Worm (Caenorhabditis elegans) whole organism, young adult: ENCODE results near the gene gly-3.

Experiments used
- B0019.2 ChIP-seq: fragments of 200-800 bp; sonication (Bioruptor generic); conservative IDR thresholded peaks from 2 replicates; pipeline ENCODE4 v1.3.6; 2022; ENCODE audit warnings: missing genetic modification reagents, missing genetic modification characterization, missing compliant biosample characterization
- B0261.1 ChIP-seq: sonication (generic microtip); optimal IDR thresholded peaks from 2 replicates; lab custom pipeline; 2016; ENCODE audit warnings: mild to moderate bottlenecking, missing genetic modification characterization, moderate library complexity, missing compliant biosample characterization
- B0336.3 ChIP-seq: fragments of 200-800 bp; sonication (Bioruptor generic); IDR thresholded peaks from 2 replicates; pipeline ENCODE4 v1.3.6; 2022; ENCODE audit warnings: missing genetic modification characterization, missing compliant biosample characterization
- C06A6.2 ChIP-seq: fragments of 200-800 bp; sonication (Bioruptor generic); conservative IDR thresholded peaks from 2 replicates; pipeline ENCODE4 v1.3.6; 2022; ENCODE audit warnings: missing genetic modification characterization, missing compliant biosample characterization
- C17E4.6 ChIP-seq: fragments of 200-800 bp; sonication (Bioruptor generic); IDR thresholded peaks from 2 replicates; pipeline ENCODE4 v1.3.6; 2022; ENCODE audit warnings: missing genetic modification reagents, missing genetic modification characterization, missing compliant biosample characterization
- F22D6.2 ChIP-seq: sonication (generic microtip); optimal IDR thresholded peaks from 2 replicates; lab custom pipeline; 2016; ENCODE audit warnings: mild to moderate bottlenecking, missing genetic modification characterization, missing compliant biosample characterization
- F23B12.7 ChIP-seq: sonication (generic microtip); optimal IDR thresholded peaks from 2 replicates; lab custom pipeline; 2017; ENCODE audit warnings: missing genetic modification characterization, mild to moderate bottlenecking, missing compliant biosample characterization, antibody characterized with exemption, moderate library complexity; ENCODE audit not compliant: insufficient read depth
- F39B2.1 ChIP-seq: fragments of 200-800 bp; sonication (Bioruptor generic); IDR thresholded peaks from 2 replicates; pipeline ENCODE4 v1.3.6; 2022; ENCODE audit warnings: missing genetic modification reagents, missing genetic modification characterization, missing compliant biosample characterization
- F49E8.2 ChIP-seq: sonication (generic microtip); optimal IDR thresholded peaks from 3 replicates; lab custom pipeline; 2017; ENCODE audit warnings: missing genetic modification characterization, mild to moderate bottlenecking, missing compliant biosample characterization, antibody characterized with exemption, moderate library complexity; ENCODE audit not compliant: insufficient read depth
- K12H6.12 ChIP-seq: fragments of 200-800 bp; sonication (Bioruptor generic); optimal IDR thresholded peaks from 2 replicates; lab custom pipeline; 2018; ENCODE audit warnings: mild to moderate bottlenecking, missing genetic modification characterization, missing compliant biosample characterization
- T26A5.8 ChIP-seq: sonication (generic microtip); optimal IDR thresholded peaks from 2 replicates; lab custom pipeline; 2016; ENCODE audit warnings: missing genetic modification characterization, missing compliant biosample characterization
- Y56A3A.18 ChIP-seq: fragments of 200-800 bp; sonication (Bioruptor generic); IDR thresholded peaks from 2 replicates; pipeline ENCODE4 v1.3.6; 2022; ENCODE audit warnings: missing genetic modification reagents, missing genetic modification characterization, missing compliant biosample characterization
- Y67H2A.10 ChIP-seq: fragments of 200-800 bp; sonication (Bioruptor generic); conservative IDR thresholded peaks from 2 replicates; pipeline ENCODE4 v1.3.6; 2022; ENCODE audit warnings: missing genetic modification reagents, missing genetic modification characterization, missing compliant biosample characterization
- akir-1 ChIP-seq: fragments of 200-800 bp; sonication (Bioruptor generic); optimal IDR thresholded peaks from 2 replicates; lab custom pipeline; 2018; ENCODE audit warnings: mild to moderate bottlenecking, missing genetic modification characterization, moderate library complexity, missing compliant biosample characterization
- ama-1 ChIP-seq, 3 experiments: fragments of 150-350 bp in 1 of 3; sonication (generic microtip) in 2 of 3; optimal IDR thresholded peaks; 2 replicates each; lab custom pipeline; 2014 to 2018; ENCODE audit warnings: missing biosample characterization in 2 of 3, missing genetic modification characterization in 2 of 3, missing genetic modification reagents in 2 of 3
- attf-5 ChIP-seq: fragments of 200-800 bp; sonication (Bioruptor generic); optimal IDR thresholded peaks from 2 replicates; lab custom pipeline; 2018; ENCODE audit warnings: mild to moderate bottlenecking, missing genetic modification characterization, missing compliant biosample characterization
- ccch-3 ChIP-seq: fragments of 200-800 bp; sonication (Bioruptor generic); optimal IDR thresholded peaks from 2 replicates; lab custom pipeline; 2018; ENCODE audit warnings: mild to moderate bottlenecking, missing genetic modification characterization, missing compliant biosample characterization
- cebp-1 ChIP-seq, 2 experiments: fragments of 200-800 bp in 1 of 2; sonication (Bioruptor generic) in 1 of 2; sonication (generic microtip) in 1 of 2; IDR thresholded peaks in 1 of 2; optimal IDR thresholded peaks in 1 of 2; 2 replicates each; pipeline versions ENCODE4 v1.3.6 to Lab custom; 2017 to 2022; ENCODE audit warnings: missing compliant biosample characterization in 2 of 2, missing genetic modification characterization in 2 of 2, mild to moderate bottlenecking in 1 of 2, missing genetic modification reagents in 1 of 2, moderate library complexity in 1 of 2
- ceh-27 ChIP-seq: fragments of 200-800 bp; sonication (Bioruptor generic); optimal IDR thresholded peaks from 2 replicates; lab custom pipeline; 2018; ENCODE audit warnings: mild to moderate bottlenecking, missing genetic modification characterization, moderate library complexity, missing compliant biosample characterization
- ceh-58 ChIP-seq: fragments of 200-800 bp; sonication (Bioruptor generic); IDR thresholded peaks from 2 replicates; pipeline ENCODE4 v1.3.6; 2022; ENCODE audit warnings: missing genetic modification characterization, missing compliant biosample characterization
- ceh-79 ChIP-seq: sonication (generic microtip); optimal IDR thresholded peaks from 2 replicates; lab custom pipeline; 2017; ENCODE audit warnings: mild to moderate bottlenecking, missing genetic modification characterization, missing compliant biosample characterization
- ceh-91 ChIP-seq: fragments of 200-800 bp; sonication (Bioruptor generic); IDR thresholded peaks from 2 replicates; pipeline ENCODE4 v1.3.6; 2022; ENCODE audit warnings: missing genetic modification reagents, missing genetic modification characterization, missing compliant biosample characterization
- chd-7 ChIP-seq: sonication (generic microtip); optimal IDR thresholded peaks from 2 replicates; lab custom pipeline; 2016; ENCODE audit warnings: mild to moderate bottlenecking, missing genetic modification characterization, moderate library complexity, missing compliant biosample characterization
- dpl-1 ChIP-seq: fragments of 150-350 bp; optimal IDR thresholded peaks from 2 replicates; lab custom pipeline; 2014; ENCODE audit warnings: missing biosample characterization, missing genetic modification reagents, missing genetic modification characterization
- efl-1 ChIP-seq: fragments of 150-350 bp; optimal IDR thresholded peaks from 2 replicates; lab custom pipeline; 2014; ENCODE audit warnings: missing biosample characterization, missing genetic modification reagents, missing genetic modification characterization
- ets-4 ChIP-seq: fragments of 200-800 bp; sonication (Bioruptor generic); optimal IDR thresholded peaks from 2 replicates; lab custom pipeline; 2018; ENCODE audit warnings: mild to moderate bottlenecking, missing genetic modification characterization, missing compliant biosample characterization
- fkh-3 ChIP-seq: sonication (generic microtip); optimal IDR thresholded peaks from 2 replicates; lab custom pipeline; 2016; ENCODE audit warnings: mild to moderate bottlenecking, missing genetic modification characterization, missing compliant biosample characterization
- gei-17 ChIP-seq: fragments of 200-800 bp; sonication (Bioruptor generic); optimal IDR thresholded peaks from 2 replicates; lab custom pipeline; 2018; ENCODE audit warnings: mild to moderate bottlenecking, missing genetic modification characterization, missing compliant biosample characterization
- hlh-26 ChIP-seq: fragments of 200-800 bp; sonication (Bioruptor generic); conservative IDR thresholded peaks from 2 replicates; pipeline ENCODE4 v1.3.6; 2022; ENCODE audit warnings: missing genetic modification reagents, missing genetic modification characterization, missing compliant biosample characterization
- hmg-1.2 ChIP-seq: fragments of 200-800 bp; sonication (Bioruptor generic); IDR thresholded peaks from 2 replicates; pipeline ENCODE4 v1.3.6; 2022; ENCODE audit warnings: missing genetic modification reagents, missing genetic modification characterization, missing compliant biosample characterization
- hrde-1 ChIP-seq: sonication (generic microtip); optimal IDR thresholded peaks from 2 replicates; lab custom pipeline; 2016; ENCODE audit warnings: missing genetic modification characterization, mild to moderate bottlenecking, missing compliant biosample characterization, moderate library complexity, missing genotype, missing genetic modification reagents, borderline replicate concordance
- lin-26 ChIP-seq: fragments of 200-800 bp; sonication (Bioruptor generic); IDR thresholded peaks from 2 replicates; pipeline ENCODE4 v1.3.6; 2022; ENCODE audit warnings: missing genetic modification reagents, missing genetic modification characterization, missing compliant biosample characterization
- lir-1 ChIP-seq: fragments of 200-800 bp; sonication (Bioruptor generic); conservative IDR thresholded peaks from 2 replicates; pipeline ENCODE4 v1.3.6; 2022; ENCODE audit warnings: missing genetic modification reagents, missing genetic modification characterization, missing compliant biosample characterization
- lsy-27 ChIP-seq: sonication (generic microtip); optimal IDR thresholded peaks from 2 replicates; lab custom pipeline; 2017; ENCODE audit warnings: missing genetic modification characterization, mild to moderate bottlenecking, missing compliant biosample characterization, antibody characterized with exemption, missing genotype, borderline replicate concordance; ENCODE audit not compliant: insufficient read depth
- madf-3 ChIP-seq: fragments of 200-800 bp; sonication (Bioruptor generic); IDR thresholded peaks from 2 replicates; pipeline ENCODE4 v1.3.6; 2022; ENCODE audit warnings: missing genetic modification reagents, missing genetic modification characterization, missing compliant biosample characterization
- madf-6 ChIP-seq: fragments of 200-800 bp; sonication (Bioruptor generic); IDR thresholded peaks from 2 replicates; pipeline ENCODE4 v1.3.6; 2022; ENCODE audit warnings: missing genetic modification reagents, missing genetic modification characterization, missing compliant biosample characterization
- madf-8 ChIP-seq: fragments of 200-800 bp; sonication (Bioruptor generic); conservative IDR thresholded peaks from 2 replicates; pipeline ENCODE4 v1.3.6; 2022; ENCODE audit warnings: missing genetic modification reagents, missing genetic modification characterization, missing compliant biosample characterization
- nhr-90 ChIP-seq: sonication (generic microtip); optimal IDR thresholded peaks from 2 replicates; lab custom pipeline; 2016; ENCODE audit warnings: missing genotype, mild to moderate bottlenecking, missing genetic modification characterization, missing compliant biosample characterization
- rcor-1 ChIP-seq: fragments of 200-800 bp; sonication (Bioruptor generic); IDR thresholded peaks from 2 replicates; pipeline ENCODE4 v1.3.6; 2022; ENCODE audit warnings: missing genetic modification reagents, missing genetic modification characterization, missing compliant biosample characterization
- sea-2 ChIP-seq: fragments of 200-800 bp; sonication (Bioruptor generic); IDR thresholded peaks from 2 replicates; pipeline ENCODE4 v1.3.6; 2022; ENCODE audit warnings: missing genetic modification characterization, missing compliant biosample characterization
- snpc-1.3 ChIP-seq: sonication (generic microtip); optimal IDR thresholded peaks from 2 replicates; lab custom pipeline; 2017; ENCODE audit warnings: missing genetic modification characterization, mild to moderate bottlenecking, missing compliant biosample characterization, antibody characterized with exemption, moderate library complexity, missing genotype, missing genetic modification reagents; ENCODE audit not compliant: insufficient read depth
- tbp1 ChIP-seq: fragments of 200-800 bp; sonication (Bioruptor generic); optimal IDR thresholded peaks from 2 replicates; lab custom pipeline; 2018; ENCODE audit warnings: mild to moderate bottlenecking, missing genetic modification characterization, missing compliant biosample characterization
- unc-130 ChIP-seq: sonication (generic microtip); optimal IDR thresholded peaks from 2 replicates; lab custom pipeline; 2016; ENCODE audit warnings: missing genetic modification reagents, missing genetic modification characterization, missing compliant biosample characterization

Gene gly-3

DNA sequence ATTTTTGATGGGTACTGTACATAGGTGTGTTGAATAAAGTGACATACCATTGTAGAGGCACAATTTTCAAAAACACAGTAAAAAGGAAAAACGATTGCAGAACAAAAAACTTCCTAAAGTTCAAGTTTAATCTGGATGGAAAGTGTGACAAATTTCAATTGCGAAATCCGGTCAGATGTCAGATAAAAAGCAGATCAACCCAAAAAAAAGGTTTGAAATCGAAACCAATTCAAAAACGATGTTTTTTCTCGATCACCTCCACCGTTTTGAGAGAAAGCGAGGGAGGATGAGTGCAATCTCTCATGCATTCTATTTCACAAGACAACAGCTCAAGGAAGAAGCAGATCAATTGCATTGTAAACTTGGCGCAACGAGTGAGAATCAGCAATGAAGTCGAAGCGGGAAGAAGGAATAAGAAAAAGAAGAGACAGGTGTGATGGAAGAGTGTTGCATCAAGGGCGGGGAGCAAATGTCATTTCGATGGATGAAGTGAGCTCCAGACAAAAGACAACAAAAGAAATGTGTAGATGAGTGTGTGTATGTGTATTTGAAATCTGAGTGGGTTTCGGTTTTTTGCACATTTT lies 37.3 kb downstream of the gly-3 start:
- no peak for TF ChIP-seq cebp-1 (GFP tag; IDR thresholded peaks at IDR 0.05; lab: Robert Waterston, UW)
- peak; percentile 68 for TF ChIP-seq cebp-1 (tag; optimal IDR thresholded peaks at IDR 0.05; lab: Kevin White, UChicago)
- no peak for TF ChIP-seq akir-1 (GFP tag; lab: Kevin White, UChicago)

DNA sequence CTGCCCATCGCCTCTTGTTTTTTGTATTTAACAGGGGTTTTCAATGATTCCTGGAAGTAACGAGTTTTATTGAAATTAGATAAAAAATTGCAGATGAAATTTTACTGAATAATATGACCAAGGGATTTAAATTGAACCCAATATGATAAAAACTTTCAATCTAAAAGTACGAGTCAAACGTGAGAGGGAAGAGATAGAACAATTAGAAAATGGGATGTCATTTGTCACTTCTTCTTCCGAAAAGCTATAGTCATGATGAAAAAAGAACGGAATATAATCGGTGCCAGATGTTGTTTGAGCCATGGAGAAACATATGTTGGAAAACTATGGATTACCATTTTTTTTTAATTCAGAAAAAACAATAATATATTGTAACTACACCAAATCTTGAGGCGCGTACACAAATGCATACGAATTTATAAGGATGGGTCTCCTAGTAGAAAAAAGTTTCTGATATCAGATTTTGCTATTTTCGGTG lies 38.7 kb downstream of the gly-3 start, which contains the start of gene sup-18:
Gene sup-18, minus strand, starts transcription at position 51 of the 478 bp plus-strand sequence.
- TF ChIP-seq gei-17 (no peak), madf-6 (no peak), rcor-1 (GFP tag; lab: Robert Waterston, UW) (no peak), ets-4 (GFP tag; lab: Kevin White, UChicago) (no peak), B0261.1 (no peak), ccch-3 (GFP tag; lab: Kevin White, UChicago) (no peak), Y56A3A.18 (GFP tag; lab: Robert Waterston, UW) (no peak), ceh-79 (tag; lab: Kevin White, UChicago) (no peak), F22D6.2 (tag; lab: Kevin White, UChicago) (no peak), ama-1 (optimal IDR thresholded peaks at IDR 0.05; lab: Kevin White, UChicago) (no peak), ama-1 (GFP tag; optimal IDR thresholded peaks at IDR 0.05; lab: Kevin White, UChicago) (no peak), C06A6.2 (GFP tag; lab: Robert Waterston, UW) (no peak), snpc-1.3 (tag; lab: Kevin White, UChicago) (no peak), Y67H2A.10 (GFP tag; lab: Robert Waterston, UW) (no peak), lsy-27 (tag; lab: Kevin White, UChicago) (no peak), B0019.2 (GFP tag; lab: Robert Waterston, UW) (no peak)

DNA sequence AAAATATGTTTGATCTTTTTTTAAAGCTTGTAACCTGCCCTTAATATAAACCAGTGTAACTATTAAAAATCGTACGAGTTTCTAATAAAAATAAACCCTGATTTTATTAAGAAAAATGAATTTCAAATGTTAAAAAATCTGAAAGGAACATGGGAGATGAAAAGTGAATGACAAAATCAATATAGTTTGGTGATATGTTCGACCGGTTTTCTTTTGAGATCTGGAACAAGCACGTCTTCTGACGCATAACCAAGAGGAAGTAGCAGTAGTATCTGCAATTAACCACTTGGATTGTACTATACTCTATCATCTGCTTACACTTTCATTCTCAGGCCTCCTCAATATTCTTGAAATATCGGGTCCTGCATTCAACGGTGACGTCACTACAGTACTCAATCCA lies 40.5 kb downstream of the gly-3 start:
- TF ChIP-seq nhr-90 (tag; lab: Kevin White, UChicago) (no peak), F39B2.1 (no peak), dpl-1 (GFP tag; lab: Kevin White, UChicago) (no peak), K12H6.12 (no peak), hlh-26 (GFP tag; lab: Robert Waterston, UW) (no peak), madf-3 (GFP tag; lab: Robert Waterston, UW) (no peak), attf-5 (GFP tag; lab: Kevin White, UChicago) (no peak), F23B12.7 (tag; lab: Kevin White, UChicago) (no peak), F49E8.2 (no peak), lir-1 (GFP tag; lab: Robert Waterston, UW) (no peak), lin-26 (GFP tag; lab: Robert Waterston, UW) (no peak), madf-6 (no peak), chd-7 (no peak), ceh-58 (GFP tag; lab: Robert Waterston, UW) (no peak), madf-8 (GFP tag; lab: Robert Waterston, UW) (no peak), B0261.1 (no peak)

DNA sequence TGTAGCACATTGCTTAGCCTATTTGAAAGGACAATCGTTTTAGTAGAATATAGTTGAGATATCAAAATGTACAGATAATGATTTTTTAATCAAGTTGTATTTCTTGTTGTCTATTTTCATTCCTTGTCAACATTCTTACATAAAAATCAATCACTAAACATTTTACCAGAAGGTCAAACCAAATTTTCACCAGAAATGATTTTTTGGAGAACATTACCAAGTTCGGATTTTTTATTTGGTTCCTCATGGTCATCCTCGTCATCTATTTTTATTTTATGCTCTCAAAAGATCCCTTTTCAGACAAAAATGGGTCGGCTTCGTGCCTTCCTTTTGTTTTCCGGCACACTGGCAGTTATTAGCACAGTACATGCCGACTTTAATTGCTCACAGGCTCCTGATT lies 44.1 kb downstream of the gly-3 start, which contains the start of gene tyr-1:
Gene tyr-1, plus strand, starts transcription at position 301 of the 400 bp plus-strand sequence.
- TF ChIP-seq ceh-27 (no peak), tbp1 (no peak), fkh-3 (tag; lab: Kevin White, UChicago) (no peak), ceh-91 (no peak), hrde-1 (tag; lab: Kevin White, UChicago) (no peak), T26A5.8 (tag; lab: Kevin White, UChicago) (no peak), B0336.3 (GFP tag; lab: Robert Waterston, UW) (no peak), C17E4.6 (GFP tag; lab: Robert Waterston, UW) (no peak), Y67H2A.10 (GFP tag; lab: Robert Waterston, UW) (no peak), efl-1 (GFP tag; lab: Kevin White, UChicago) (no peak), hmg-1.2 (GFP tag; lab: Robert Waterston, UW) (no peak), unc-130 (GFP tag; lab: Kevin White, UChicago) (no peak), chd-7 (no peak), sea-2 (GFP tag; lab: Robert Waterston, UW) (no peak)
- TF ChIP-seq, all 124 proteins: peak for 0
